Worm (Caenorhabditis elegans) whole organism, young adult: ENCODE data around the gene Y57E12AR.1.

Experiments used
- B0019.2 ChIP-seq: fragments of 200-800 bp; sonication (Bioruptor generic); conservative IDR thresholded peaks from 2 replicates; pipeline ENCODE4 v1.3.6; 2022; ENCODE audit warnings: missing genetic modification reagents, missing genetic modification characterization, missing compliant biosample characterization
- B0261.1 ChIP-seq: sonication (generic microtip); optimal IDR thresholded peaks from 2 replicates; lab custom pipeline; 2016; ENCODE audit warnings: mild to moderate bottlenecking, missing genetic modification characterization, moderate library complexity, missing compliant biosample characterization
- C17E4.6 ChIP-seq: fragments of 200-800 bp; sonication (Bioruptor generic); IDR thresholded peaks from 2 replicates; pipeline ENCODE4 v1.3.6; 2022; ENCODE audit warnings: missing genetic modification reagents, missing genetic modification characterization, missing compliant biosample characterization
- aptf-3 ChIP-seq: fragments of 200-800 bp; sonication (Bioruptor generic); IDR thresholded peaks from 2 replicates; pipeline ENCODE4 v1.3.6; 2022; ENCODE audit warnings: missing genetic modification characterization, missing compliant biosample characterization
- nfya-2 ChIP-seq: fragments of 200-800 bp; sonication (Bioruptor generic); IDR thresholded peaks from 2 replicates; pipeline ENCODE4 v1.3.6; 2022; ENCODE audit warnings: missing genetic modification reagents, missing genetic modification characterization, missing compliant biosample characterization
- snpc-1.3 ChIP-seq: sonication (generic microtip); optimal IDR thresholded peaks from 2 replicates; lab custom pipeline; 2017; ENCODE audit warnings: missing genetic modification characterization, mild to moderate bottlenecking, missing compliant biosample characterization, antibody characterized with exemption, moderate library complexity, missing genotype, missing genetic modification reagents; ENCODE audit not compliant: insufficient read depth
- somi-1 ChIP-seq: fragments of 200-800 bp; sonication (Bioruptor generic); optimal IDR thresholded peaks from 2 replicates; lab custom pipeline; 2018; ENCODE audit warnings: mild to moderate bottlenecking, missing genetic modification characterization, missing compliant biosample characterization
- unc-62 ChIP-seq: fragments of 150-350 bp; optimal IDR thresholded peaks from 2 replicates; lab custom pipeline; 2014; ENCODE audit warnings: missing biosample characterization, missing genetic modification reagents, missing genetic modification characterization

DNA sequence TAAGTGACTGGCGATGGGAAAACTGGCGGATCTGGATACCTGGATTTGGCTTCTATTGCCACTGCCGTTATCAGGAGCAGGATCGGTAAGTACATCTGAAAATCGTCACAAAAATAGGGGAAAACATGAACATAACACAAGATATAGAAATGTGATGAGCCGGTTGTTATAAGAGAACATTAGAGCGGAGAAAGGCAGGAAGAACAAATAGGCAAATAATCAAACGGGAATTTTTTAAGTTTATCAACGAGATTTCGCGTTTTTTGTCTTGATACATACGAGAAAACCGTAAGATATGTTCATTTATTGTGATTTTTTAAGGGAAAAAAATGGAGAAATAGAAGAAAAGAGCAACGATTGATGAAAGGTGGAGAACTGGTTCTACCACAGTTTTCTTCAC, at the start of gene Y57E12AR.1:
- TF ChIP-seq nfya-2 (GFP tag; lab: Robert Waterston, UW) (no peak), aptf-3 (GFP tag; lab: Robert Waterston, UW) (no peak), somi-1 (GFP tag; lab: Kevin White, UChicago) (no peak), C17E4.6 (GFP tag; lab: Robert Waterston, UW) (no peak), snpc-1.3 (tag; lab: Kevin White, UChicago) (no peak), B0019.2 (GFP tag; lab: Robert Waterston, UW) (no peak), B0261.1 (no peak), unc-62 (GFP tag; lab: Kevin White, UChicago) (no peak)
